Fruit fly (Drosophila melanogaster) whole organism, wandering third instar larva: Measurements from ENCODE around the gene D2hgdh.

ENCODE experiments used
- Abd-B ChIP-seq: fragments of >200 bp; optimal IDR thresholded peaks from 2 replicates; lab custom pipeline; 2017; ENCODE audit warnings: missing biosample characterization, missing genetic modification characterization
- CG9705 ChIP-seq: fragments of 200-800 bp; sonication (Bioruptor generic); optimal IDR thresholded peaks from 2 replicates; lab custom pipeline; 2018; ENCODE audit warnings: missing biosample characterization, mild to moderate bottlenecking, missing genetic modification characterization
- CrebA ChIP-seq: fragments of 200-800 bp; sonication (Bioruptor generic); optimal IDR thresholded peaks from 2 replicates; lab custom pipeline; 2016; ENCODE audit warnings: missing biosample characterization, mild to moderate bottlenecking, missing genetic modification characterization, borderline replicate concordance
- Dif ChIP-seq: fragments of 200-275, 200-300 bp; sonication (Bioruptor generic); optimal IDR thresholded peaks from 2 replicates; lab custom pipeline; 2018; ENCODE audit warnings: missing biosample characterization, missing genetic modification characterization; ENCODE audit not compliant: partially characterized antibody
- GATAd ChIP-seq: sonication (Bioruptor generic); optimal IDR thresholded peaks from 2 replicates; lab custom pipeline; 2016; ENCODE audit warnings: missing biosample characterization, missing genetic modification characterization
- HLH106 ChIP-seq: fragments of 200-800 bp; optimal IDR thresholded peaks from 3 replicates; lab custom pipeline; 2019; ENCODE audit warnings: missing biosample characterization, mild to moderate bottlenecking, missing genetic modification characterization, moderate library complexity
- Hnf4 ChIP-seq: fragments of 200-800 bp; sonication (Bioruptor generic); optimal IDR thresholded peaks from 2 replicates; lab custom pipeline; 2016; ENCODE audit warnings: missing biosample characterization, mild to moderate bottlenecking, missing genetic modification characterization
- Hr83 ChIP-seq: fragments of 200-300 bp; sonication (Bioruptor generic); optimal IDR thresholded peaks from 2 replicates; lab custom pipeline; 2016; ENCODE audit warnings: missing biosample characterization, mild to moderate bottlenecking, missing genetic modification characterization, moderate library complexity; ENCODE audit not compliant: poor library complexity, severe bottlenecking
- Jra ChIP-seq: sonication (Bioruptor generic); optimal IDR thresholded peaks from 2 replicates; lab custom pipeline; 2016; ENCODE audit warnings: missing biosample characterization, missing genetic modification characterization
- Myc ChIP-seq: fragments of >200 bp; optimal IDR thresholded peaks from 2 replicates; lab custom pipeline; 2017
- N ChIP-seq: fragments of >200 bp; optimal IDR thresholded peaks from 2 replicates; lab custom pipeline; 2018; ENCODE audit warnings: missing biosample characterization, missing external identifiers, missing genetic modification characterization
- OdsH ChIP-seq: fragments of 200-800 bp; sonication (Bioruptor generic); optimal IDR thresholded peaks from 2 replicates; lab custom pipeline; 2016; ENCODE audit warnings: missing biosample characterization, mild to moderate bottlenecking, missing genetic modification characterization
- Sp1 ChIP-seq: fragments of 200-800 bp; sonication (Bioruptor generic); optimal IDR thresholded peaks from 3 replicates; lab custom pipeline; 2019; ENCODE audit warnings: missing biosample characterization, mild to moderate bottlenecking, missing genetic modification characterization, moderate library complexity
- Vsx2 ChIP-seq: fragments of 200-300, 225-300 bp; sonication (Bioruptor generic); optimal IDR thresholded peaks from 2 replicates; lab custom pipeline; 2018; ENCODE audit warnings: missing biosample characterization, missing genetic modification characterization; ENCODE audit not compliant: partially characterized antibody
- br ChIP-seq: fragments of 200-800 bp; sonication (Bioruptor generic); optimal IDR thresholded peaks from 2 replicates; lab custom pipeline; 2016; ENCODE audit warnings: missing biosample characterization, missing genetic modification characterization
- brk ChIP-seq: fragments of 200-800 bp; sonication (Bioruptor generic); optimal IDR thresholded peaks from 2 replicates; lab custom pipeline; 2016; ENCODE audit warnings: missing biosample characterization, mild to moderate bottlenecking, missing genetic modification characterization
- dl ChIP-seq, 2 experiments: fragments of 175-275, 200-275 bp in 1 of 2; fragments of 200-275 bp in 1 of 2; sonication (Bioruptor generic); optimal IDR thresholded peaks; lab custom pipeline; 2018; ENCODE audit warnings: mild to moderate bottlenecking in 2 of 2, missing biosample characterization in 2 of 2, missing genetic modification characterization in 2 of 2, moderate library complexity in 2 of 2; ENCODE audit not compliant: partially characterized antibody in 2 of 2, insufficient read depth in 1 of 2
- dsf ChIP-seq: sonication (Bioruptor generic); optimal IDR thresholded peaks from 2 replicates; lab custom pipeline; 2016; ENCODE audit warnings: missing biosample characterization, missing genetic modification characterization, borderline replicate concordance
- ey ChIP-seq: fragments of 200-800 bp; sonication (Bioruptor generic); optimal IDR thresholded peaks from 2 replicates; lab custom pipeline; 2016; ENCODE audit warnings: missing biosample characterization, missing genetic modification characterization
- foxo ChIP-seq, 2 experiments: fragments of 200-800 bp; sonication (Bioruptor generic); optimal IDR thresholded peaks; 2 replicates in 1 of 2; 3 replicates in 1 of 2; lab custom pipeline; 2016 to 2017; ENCODE audit warnings: missing biosample characterization in 2 of 2, missing genetic modification characterization in 2 of 2
- fru ChIP-seq: fragments of 200-800 bp; sonication (Bioruptor generic); optimal IDR thresholded peaks from 3 replicates; lab custom pipeline; 2016; ENCODE audit warnings: missing biosample characterization, mild to moderate bottlenecking, missing genetic modification characterization
- h ChIP-seq: fragments of 200-800 bp; sonication (Bioruptor generic); optimal IDR thresholded peaks from 3 replicates; lab custom pipeline; 2016; ENCODE audit warnings: missing biosample characterization, mild to moderate bottlenecking, missing genetic modification characterization
- jim ChIP-seq: fragments of 175-275, 200-325 bp; sonication (Bioruptor generic); optimal IDR thresholded peaks from 2 replicates; lab custom pipeline; 2016; ENCODE audit warnings: missing biosample characterization, mild to moderate bottlenecking, missing genetic modification characterization
- lola ChIP-seq: fragments of >200 bp; optimal IDR thresholded peaks from 2 replicates; lab custom pipeline; 2017; ENCODE audit warnings: missing biosample characterization, missing genetic modification characterization
- pan ChIP-seq: fragments of >200 bp; optimal IDR thresholded peaks from 2 replicates; lab custom pipeline; 2017
- psq ChIP-seq: fragments of 200-800 bp; sonication (Bioruptor generic); optimal IDR thresholded peaks from 3 replicates; lab custom pipeline; 2017; ENCODE audit warnings: missing biosample characterization, mild to moderate bottlenecking, missing genetic modification characterization, moderate library complexity
- sage ChIP-seq: fragments of 200-800 bp; sonication (Bioruptor generic); optimal IDR thresholded peaks from 2 replicates; lab custom pipeline; 2016; ENCODE audit warnings: missing biosample characterization, mild to moderate bottlenecking, missing genetic modification characterization
- tai ChIP-seq: sonication (Bioruptor generic); optimal IDR thresholded peaks from 2 replicates; lab custom pipeline; 2016; ENCODE audit warnings: missing biosample characterization, missing genetic modification characterization
- usp ChIP-seq: fragments of >200 bp; optimal IDR thresholded peaks from 2 replicates; lab custom pipeline; 2017; ENCODE audit warnings: missing biosample characterization, missing genetic modification characterization
- woc ChIP-seq: sonication (Bioruptor generic); optimal IDR thresholded peaks from 2 replicates; lab custom pipeline; 2016; ENCODE audit warnings: missing biosample characterization, mild to moderate bottlenecking, missing genetic modification characterization

D2hgdh gene

DNA sequence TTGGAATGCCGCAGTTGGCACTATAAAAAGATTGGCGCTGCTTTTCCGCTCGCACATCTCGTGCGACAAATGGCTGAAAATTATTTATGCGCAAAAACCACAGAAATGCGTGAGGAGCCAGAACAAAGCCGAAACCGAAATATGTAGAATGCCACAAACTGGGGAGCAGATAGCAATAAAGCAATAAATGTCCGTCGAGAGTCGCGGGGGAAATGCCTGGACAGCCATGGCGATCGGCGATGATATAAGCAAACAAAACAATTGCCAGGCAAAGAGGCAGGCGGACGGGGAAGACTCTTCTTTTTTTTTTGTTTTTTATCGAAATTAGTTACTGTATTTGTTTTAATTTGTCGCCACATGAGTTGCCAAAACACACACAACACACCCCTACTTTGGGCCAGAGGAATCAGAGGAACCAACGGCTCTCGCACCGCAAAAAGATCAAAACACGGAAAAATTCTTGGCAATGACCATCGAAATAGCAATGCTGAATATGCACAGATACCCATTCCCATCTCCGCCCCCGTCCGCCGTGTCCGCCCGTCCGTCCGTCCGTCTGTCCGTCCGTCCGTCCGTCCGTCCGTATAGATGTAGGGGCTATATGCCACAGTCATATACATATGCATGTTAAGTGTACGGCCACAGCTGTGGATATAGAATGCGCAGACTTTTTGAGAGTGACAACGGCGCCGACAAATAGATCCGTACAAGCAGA, 27.4 kb downstream of the D2hgdh start:
- TF ChIP-seq jim (GFP tag; lab: Kevin White, UChicago) (no peak), Jra (no peak), dl (GFP tag; optimal IDR thresholded peaks at IDR 0.05; lab: Kevin White, UChicago; ENCODE audit: insufficient read depth in 1 of 2, partially characterized antibody in 2 of 2) (no peak), CrebA (no peak), psq (no peak), lola (GFP tag; lab: Kevin White, UChicago) (no peak), Dif (GFP tag; lab: Kevin White, UChicago) (no peak), sage (GFP tag; lab: Kevin White, UChicago) (no peak), fru (GFP tag; lab: Kevin White, UChicago) (no peak), dsf (GFP tag; lab: Kevin White, UChicago) (no peak), br (GFP tag; lab: Kevin White, UChicago) (no peak), usp (GFP tag; lab: Kevin White, UChicago) (no peak), OdsH (GFP tag; lab: Kevin White, UChicago) (no peak), CG9705 (GFP tag; lab: Kevin White, UChicago) (no peak), tai (GFP tag; lab: Kevin White, UChicago) (no peak), h (no peak)

- TF ChIP-seq Myc (peak; percentile 60), fru (GFP tag; lab: Kevin White, UChicago) (no peak), Hnf4 (GFP tag; lab: Kevin White, UChicago) (no peak)
Observed at dm6 chrX:2170424-2170823, 29.1 kb downstream of the D2hgdh start.

DNA sequence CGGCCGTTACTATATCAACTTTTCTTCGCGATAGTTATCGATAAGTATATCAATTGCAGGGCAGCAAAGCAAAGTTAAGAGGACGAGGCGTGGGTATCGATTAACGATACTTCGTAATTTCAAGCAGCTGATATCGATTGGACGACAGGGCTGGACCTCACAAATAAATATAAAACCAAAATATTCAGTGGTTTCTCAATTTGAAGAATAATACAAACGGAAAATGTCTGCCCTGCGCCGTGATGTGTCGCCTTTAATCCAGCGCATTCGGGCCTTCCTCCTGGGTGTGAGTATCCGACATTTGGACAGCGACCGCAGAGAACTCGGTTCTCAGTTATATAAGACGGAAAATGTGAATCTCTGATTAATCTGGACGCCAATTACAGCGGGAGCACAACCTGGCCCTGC, 31.1 kb downstream of the D2hgdh start, which contains the start of gene ND-B14.5A:
Gene ND-B14.5A (plus strand): TSS at position 107 of the 408 bp plus-strand sequence.
- TF ChIP-seq OdsH (GFP tag; lab: Kevin White, UChicago): no peak
- no peak for TF ChIP-seq Abd-B (GFP tag; lab: Kevin White, UChicago)
- TF ChIP-seq CrebA: no peak
- no peak for TF ChIP-seq usp (GFP tag; lab: Kevin White, UChicago)
- no peak for TF ChIP-seq sage (GFP tag; lab: Kevin White, UChicago)
- TF ChIP-seq HLH106 (tag; lab: Kevin White, UChicago): no peak
- TF ChIP-seq brk: no peak
- TF ChIP-seq woc: no peak
- no peak for TF ChIP-seq Vsx2 (GFP tag; lab: Kevin White, UChicago)
- TF ChIP-seq N: no peak
- no peak for TF ChIP-seq Sp1 (GFP tag; lab: Kevin White, UChicago)
- TF ChIP-seq ey: no peak
- no peak for TF ChIP-seq pan (lab: Kevin White, UChicago)
- TF ChIP-seq, all 38 proteins: peak for 0

DNA sequence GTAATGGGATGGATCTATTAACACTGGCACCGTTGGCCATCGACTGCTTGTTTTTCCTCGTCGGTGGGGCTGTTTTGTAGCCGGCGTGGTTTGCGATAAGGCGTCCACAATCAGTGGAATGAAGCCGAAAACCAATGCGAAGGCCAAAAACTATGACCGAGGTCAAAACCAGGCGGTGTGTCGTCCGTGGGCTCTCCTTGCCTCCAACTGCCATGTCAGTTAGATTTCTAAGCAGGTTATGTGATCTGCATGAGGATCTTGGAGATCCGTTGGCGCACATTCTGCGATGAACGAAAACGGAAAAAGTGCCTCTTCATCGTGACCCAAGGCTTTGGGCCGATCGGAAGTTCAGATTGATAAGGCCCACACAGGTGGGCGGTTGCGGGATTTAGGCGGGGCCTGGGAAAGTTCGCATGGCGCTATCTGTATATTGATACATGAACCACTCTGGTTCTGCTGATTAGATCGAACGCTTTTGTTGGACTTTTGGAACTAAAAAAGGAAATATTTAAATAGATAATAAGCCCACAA, 34.0 kb downstream of the D2hgdh start, which contains the start of gene Cyp4d14:
Gene Cyp4d14 (minus strand): TSS at position 51 of the 531 bp plus-strand sequence.
- no peak for TF ChIP-seq dl (GFP tag; optimal IDR thresholded peaks at IDR 0.05; lab: Kevin White, UChicago; ENCODE audit: insufficient read depth in 1 of 2, partially characterized antibody in 2 of 2)
- TF ChIP-seq h: no peak
- no peak for TF ChIP-seq GATAd (GFP tag; lab: Kevin White, UChicago)
- TF ChIP-seq psq: no peak
- no peak for TF ChIP-seq Hr83 (GFP tag; lab: Kevin White, UChicago)
- no peak for TF ChIP-seq foxo (GFP tag; optimal IDR thresholded peaks at IDR 0.05; lab: Kevin White, UChicago)
- no peak for TF ChIP-seq lola (GFP tag; lab: Kevin White, UChicago)
- TF ChIP-seq ey: no peak
- no peak for TF ChIP-seq OdsH (GFP tag; lab: Kevin White, UChicago)

DNA sequence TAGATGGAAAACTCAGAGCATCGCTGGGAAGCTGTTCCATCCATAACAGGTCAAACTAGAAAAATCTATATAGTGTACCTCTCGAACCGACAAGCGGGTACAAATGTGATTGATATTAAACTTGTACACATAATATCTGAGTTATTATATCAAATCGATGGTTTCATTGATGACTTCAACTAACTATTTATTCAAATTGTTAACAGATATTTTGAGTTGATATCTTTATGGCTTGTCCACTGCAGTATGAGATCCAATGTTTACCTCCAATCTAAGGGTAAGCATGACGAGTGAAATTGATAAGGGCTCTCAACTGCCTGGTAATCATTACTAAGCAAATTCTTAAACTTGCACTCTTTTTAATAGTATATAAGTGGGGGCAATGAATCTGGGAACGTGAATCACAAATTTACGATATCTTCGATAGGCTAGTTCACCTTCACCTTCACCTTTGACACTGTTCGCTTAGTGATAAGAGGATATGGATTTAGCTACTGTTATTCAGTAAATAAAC, 34.7 kb downstream of the D2hgdh start, which contains the start of gene Cyp4d2:
Gene Cyp4d2 (plus strand): TSS at position 51 of the 514 bp plus-strand sequence.
- TF ChIP-seq OdsH (GFP tag; lab: Kevin White, UChicago): no peak
